Fruit fly (Drosophila melanogaster): ENCODE results near the gene Nipsnap.

Nipsnap gene

DNA sequence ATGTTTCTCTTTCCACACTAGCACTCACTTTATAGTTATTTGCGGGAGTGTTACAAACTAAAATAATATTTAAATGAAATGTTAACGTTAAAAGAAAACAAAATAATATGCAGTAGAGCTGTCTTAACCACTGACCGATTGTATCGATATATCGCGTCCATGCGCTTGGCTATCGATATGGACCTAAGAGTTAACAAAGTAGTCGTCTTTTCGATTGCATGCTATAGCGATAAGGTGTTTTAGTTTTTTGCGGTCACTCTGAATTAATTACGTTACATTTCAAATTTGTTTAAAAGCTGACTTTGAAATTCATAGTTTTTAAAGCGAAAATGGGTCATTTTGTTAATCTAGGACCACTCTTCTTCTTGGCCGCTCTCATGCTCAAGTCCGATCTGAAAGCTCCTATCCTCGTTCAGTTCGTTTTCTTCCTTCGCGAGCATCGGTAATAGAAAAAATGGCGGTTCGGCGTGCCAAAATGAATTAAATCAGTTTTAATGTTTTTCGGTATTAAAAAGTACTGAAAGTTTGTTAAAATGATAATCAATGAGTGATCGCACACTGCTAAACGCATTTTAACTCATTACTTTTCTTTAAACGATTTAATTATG lies at the start of gene Nipsnap (continued):
- TF ChIP-seq Ravus (GFP tag; IDR thresholded peaks at IDR 0.05) = no peak
- TF ChIP-seq Dfd (GFP tag; optimal IDR thresholded peaks at IDR 0.05) = no peak
- peak; percentile 98 for TF ChIP-seq hb (GFP tag; IDR thresholded peaks at IDR 0.05; ENCODE audit: partially characterized antibody)
- peak; percentile 97 for TF ChIP-seq vnd (GFP tag; IDR thresholded peaks at IDR 0.05; ENCODE audit: partially characterized antibody)
- no peak for TF ChIP-seq scrt (GFP tag; optimal IDR thresholded peaks at IDR 0.05)
- TF ChIP-seq jing (GFP tag; optimal IDR thresholded peaks at IDR 0.05) = no peak
- TF ChIP-seq CG17802 (tag; optimal IDR thresholded peaks at IDR 0.05) = no peak
- TF ChIP-seq Xrp1 (GFP tag; IDR thresholded peaks at IDR 0.05) = no peak
- peak; percentile 56 for TF ChIP-seq Dp (GFP tag; optimal IDR thresholded peaks at IDR 0.05)
- no peak for TF ChIP-seq ken (GFP tag; IDR thresholded peaks at IDR 0.05)
- peak; percentile 24 for TF ChIP-seq Dip3 (GFP tag; optimal IDR thresholded peaks at IDR 0.05)
- no peak for TF ChIP-seq Hr51 (GFP tag; optimal IDR thresholded peaks at IDR 0.05)
- TF ChIP-seq NC2α (GFP tag; optimal IDR thresholded peaks at IDR 0.05) = no peak
- peak; percentile 53 for TF ChIP-seq CG10267 (tag; optimal IDR thresholded peaks at IDR 0.05)
- no peak for TF ChIP-seq dysf (GFP tag; IDR thresholded peaks at IDR 0.05)
- TF ChIP-seq CG16813 (GFP tag; IDR thresholded peaks at IDR 0.05; ENCODE audit: partially characterized antibody) = peak; percentile 97
- peak; percentile 91 for TF ChIP-seq Doc3 (GFP tag; IDR thresholded peaks at IDR 0.05; ENCODE audit: partially characterized antibody)
- TF ChIP-seq inv (GFP tag; IDR thresholded peaks at IDR 0.05; ENCODE audit: partially characterized antibody) = peak; percentile 97
- no peak for TF ChIP-seq Lpt (GFP tag; optimal IDR thresholded peaks at IDR 0.05)
- TF ChIP-seq CG11247 (GFP tag; IDR thresholded peaks at IDR 0.05) = no peak
- TF ChIP-seq CG2129 (GFP tag; IDR thresholded peaks at IDR 0.05; ENCODE audit: partially characterized antibody) = peak; percentile 82
- TF ChIP-seq Sry-δ (GFP tag; optimal IDR thresholded peaks at IDR 0.05) = peak; percentile 93
- peak; percentile 14 for TF ChIP-seq CG17186 (GFP tag; optimal IDR thresholded peaks at IDR 0.05)
- no peak for TF ChIP-seq org-1 (GFP tag; optimal IDR thresholded peaks at IDR 0.05)
- TF ChIP-seq Optix (GFP tag; IDR thresholded peaks at IDR 0.05) = no peak
- TF ChIP-seq pzg (GFP tag; optimal IDR thresholded peaks at IDR 0.05) = peak; percentile 83
- TF ChIP-seq gfzf (GFP tag; optimal IDR thresholded peaks at IDR 0.05) = peak; percentile 58
- no peak for TF ChIP-seq CG1832 (GFP tag; optimal IDR thresholded peaks at IDR 0.05)
- TF ChIP-seq kah (GFP tag; optimal IDR thresholded peaks at IDR 0.05) = peak; percentile 4
- TF ChIP-seq bab2 (GFP tag; optimal IDR thresholded peaks at IDR 0.05) = no peak
- peak; percentile 66 for TF ChIP-seq CG15514 (GFP tag; optimal IDR thresholded peaks at IDR 0.05)
- TF ChIP-seq sens (GFP tag) = peak; percentile 67
- TF ChIP-seq tna (GFP tag; IDR thresholded peaks at IDR 0.05; ENCODE audit: partially characterized antibody) = peak; percentile 97
- no peak for TF ChIP-seq CG18619 (GFP tag; optimal IDR thresholded peaks at IDR 0.05)
- peak; percentile 54 for TF ChIP-seq CG12659 (GFP tag; optimal IDR thresholded peaks at IDR 0.05)
- TF ChIP-seq CG1529 (GFP tag; optimal IDR thresholded peaks at IDR 0.05) = no peak
- TF ChIP-seq zfh2 (GFP tag; optimal IDR thresholded peaks at IDR 0.05) = peak; percentile 7
- TF ChIP-seq CG42726 (GFP tag; IDR thresholded peaks at IDR 0.05; ENCODE audit: partially characterized antibody) = peak; percentile 96; the same call in 1 of the 2 replicates
- no peak for TF ChIP-seq otp (GFP tag; IDR thresholded peaks at IDR 0.05)
- TF ChIP-seq Adf1 (GFP tag; IDR thresholded peaks at IDR 0.05) = no peak
- TF ChIP-seq CG30020 (tag; optimal IDR thresholded peaks at IDR 0.05) = peak; percentile 50
- TF ChIP-seq CG6791 (GFP tag; IDR thresholded peaks at IDR 0.05; ENCODE audit: partially characterized antibody) = peak; percentile 99
- TF ChIP-seq sob (GFP tag; IDR thresholded peaks at IDR 0.05) = no peak
- peak; percentile 8 for TF ChIP-seq CG8290 (GFP tag; optimal IDR thresholded peaks at IDR 0.05)
- no peak for TF ChIP-seq CG8290 (tag; optimal IDR thresholded peaks at IDR 0.05)
- TF ChIP-seq Opbp (GFP tag; IDR thresholded peaks at IDR 0.05; ENCODE audit: partially characterized antibody) = peak; percentile 98
- TF ChIP-seq CG5953 (GFP tag; IDR thresholded peaks at IDR 0.05) = no peak
- no peak for TF ChIP-seq HLH3B (GFP tag; IDR thresholded peaks at IDR 0.05)
- TF ChIP-seq HLHmδ (GFP tag; optimal IDR thresholded peaks at IDR 0.05) = no peak
- no peak for TF ChIP-seq gem (tag; optimal IDR thresholded peaks at IDR 0.05)

Measured in whole organism, embryonic.